Fruit fly (Drosophila melanogaster): ENCODE data around the gene Doc3.

The Doc3 gene

DNA sequence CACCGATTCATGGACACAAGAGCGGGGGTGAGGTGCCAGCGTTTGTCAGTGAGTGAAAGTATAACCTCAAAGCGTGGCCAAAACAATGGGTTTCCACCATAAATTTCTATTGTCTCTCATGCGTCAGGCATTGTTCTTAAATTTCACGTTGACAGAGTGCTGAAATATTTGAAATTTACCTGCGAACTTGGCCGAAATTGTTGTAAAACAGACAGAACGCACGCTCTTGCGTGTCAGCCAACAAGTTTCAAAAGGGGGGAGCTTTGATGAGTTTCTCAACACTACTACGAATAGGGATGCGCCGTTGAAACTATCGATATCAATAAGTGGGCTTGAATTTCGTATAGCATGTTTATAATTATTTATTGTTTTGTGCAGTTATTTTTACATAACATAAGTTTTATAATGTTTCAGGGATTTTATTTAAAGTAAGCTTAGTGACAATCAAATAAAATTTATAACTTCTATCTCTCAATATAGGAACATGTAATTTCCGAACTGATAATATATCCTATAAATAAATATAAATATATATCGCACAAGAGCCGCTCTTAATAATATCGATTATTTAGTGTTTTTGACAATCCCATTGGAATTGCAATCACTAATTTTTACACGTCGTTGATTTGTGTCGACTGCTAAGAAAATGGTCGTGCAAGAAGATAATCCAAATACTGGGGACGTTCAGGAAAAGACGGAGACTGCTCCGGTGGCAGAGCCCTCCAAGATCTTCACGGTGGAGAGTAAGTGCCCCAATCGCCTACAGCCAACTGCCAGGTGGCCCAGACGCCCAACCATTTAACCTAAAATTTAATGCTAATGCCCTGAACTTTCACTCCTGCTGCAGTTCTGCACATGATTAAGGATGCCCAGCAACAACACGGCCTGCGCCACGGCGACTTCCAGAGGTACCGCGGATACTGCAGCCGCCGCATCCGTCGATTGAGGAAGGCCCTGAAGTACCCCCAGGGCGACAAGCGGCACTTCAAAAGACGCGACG lies 30.2 kb upstream of the Doc3 start, which contains the start of the genes pix and Srp68 (continued):
- no peak for TF ChIP-seq CG8944 (GFP tag; optimal IDR thresholded peaks at IDR 0.05)
- no peak for TF ChIP-seq CG11093 (GFP tag; IDR thresholded peaks at IDR 0.05)
- peak; percentile 87 for TF ChIP-seq vnd (GFP tag; IDR thresholded peaks at IDR 0.05; ENCODE audit: partially characterized antibody)
- TF ChIP-seq Sox100B (GFP tag; optimal IDR thresholded peaks at IDR 0.05): no peak
- TF ChIP-seq NFAT (GFP tag; IDR thresholded peaks at IDR 0.05): 0 out of 2 replicates have a peak, but pooled peaks have one; percentile 34
- TF ChIP-seq CG9727 (GFP tag; optimal IDR thresholded peaks at IDR 0.05): peak; percentile 79
- TF ChIP-seq CG9609 (GFP tag; optimal IDR thresholded peaks at IDR 0.05): peak; percentile 33
- no peak for TF ChIP-seq chinmo (GFP tag; IDR thresholded peaks at IDR 0.05; ENCODE audit: partially characterized antibody)
- TF ChIP-seq klu (GFP tag; IDR thresholded peaks at IDR 0.05): peak; percentile 50; the same call in 1 of the 2 replicates
- no peak for TF ChIP-seq Adf1 (GFP tag; IDR thresholded peaks at IDR 0.05)
- peak; percentile 47; the same call in 1 of the 2 replicates for TF ChIP-seq CG6272 (GFP tag; IDR thresholded peaks at IDR 0.05)
- peak; percentile 68 for TF ChIP-seq NfI (GFP tag; optimal IDR thresholded peaks at IDR 0.05)
- peak; percentile 91 for TF ChIP-seq sens (GFP tag)
- peak; percentile 80 for TF ChIP-seq CG34224 (GFP tag; IDR thresholded peaks at IDR 0.05; ENCODE audit: partially characterized antibody)
- peak; percentile 27 for TF ChIP-seq CG17359 (tag; optimal IDR thresholded peaks at IDR 0.05)
- TF ChIP-seq dpn (GFP tag; optimal IDR thresholded peaks at IDR 0.05): peak; percentile 44 to 63
- no peak for TF ChIP-seq CG8281 (tag; optimal IDR thresholded peaks at IDR 0.05)
- TF ChIP-seq stwl (tag; optimal IDR thresholded peaks at IDR 0.05): peak; percentile 54
- peak; percentile 34 for TF ChIP-seq bab2 (GFP tag; optimal IDR thresholded peaks at IDR 0.05)
- TF ChIP-seq Rx (GFP tag; IDR thresholded peaks at IDR 0.05): no peak
- TF ChIP-seq CG5245 (GFP tag; optimal IDR thresholded peaks at IDR 0.05): peak; percentile 18
- peak; percentile 9 for TF ChIP-seq pum (GFP tag; optimal IDR thresholded peaks at IDR 0.05)
- no peak for TF ChIP-seq Doc2 (GFP tag; IDR thresholded peaks at IDR 0.05)
- TF ChIP-seq CG30020 (tag; optimal IDR thresholded peaks at IDR 0.05): peak; percentile 78
- TF ChIP-seq ssp (GFP tag; IDR thresholded peaks at IDR 0.05): no peak
- TF ChIP-seq lmd (GFP tag; IDR thresholded peaks at IDR 0.05): peak; percentile 46
- TF ChIP-seq HHEX (GFP tag; optimal IDR thresholded peaks at IDR 0.05): peak; percentile 44
- peak; percentile 63 for TF ChIP-seq ewg (GFP tag; optimal IDR thresholded peaks at IDR 0.05)
- no peak for TF ChIP-seq CG3065 (GFP tag; optimal IDR thresholded peaks at IDR 0.05)
- peak; percentile 34 for TF ChIP-seq Dad (GFP tag; optimal IDR thresholded peaks at IDR 0.05)
- TF ChIP-seq CG30431 (GFP tag; optimal IDR thresholded peaks at IDR 0.05): peak; percentile 17
- TF ChIP-seq disco-r (GFP tag; optimal IDR thresholded peaks at IDR 0.05): peak; percentile 7
- no peak for TF ChIP-seq dimm (GFP tag; IDR thresholded peaks at IDR 0.05)
- TF ChIP-seq oc (tag; optimal IDR thresholded peaks at IDR 0.05): no peak
- peak; percentile 45 for TF ChIP-seq pzg (GFP tag; optimal IDR thresholded peaks at IDR 0.05)
- TF ChIP-seq CG10431 (GFP tag; optimal IDR thresholded peaks at IDR 0.05): peak; percentile 43
- no peak for TF ChIP-seq E2f1 (GFP tag; IDR thresholded peaks at IDR 0.05)
- peak; percentile 70 for TF ChIP-seq CG13775 (GFP tag; optimal IDR thresholded peaks at IDR 0.05)
- TF ChIP-seq Elba2 (GFP tag; optimal IDR thresholded peaks at IDR 0.05): no peak
- no peak for TF ChIP-seq CG10274 (GFP tag; optimal IDR thresholded peaks at IDR 0.05)
- no peak for TF ChIP-seq Hand (GFP tag; optimal IDR thresholded peaks at IDR 0.05)
- TF ChIP-seq CG9932 (GFP tag; IDR thresholded peaks at IDR 0.05): peak; percentile 77
- 0 out of 3 replicates have a peak, but pooled peaks have one; percentile 48 for TF ChIP-seq ken (GFP tag; IDR thresholded peaks at IDR 0.05)
- peak; percentile 44 for TF ChIP-seq Fer1 (GFP tag; optimal IDR thresholded peaks at IDR 0.05)
- TF ChIP-seq CG2120 (GFP tag; optimal IDR thresholded peaks at IDR 0.05): peak; percentile 76
- TF ChIP-seq Vsx1 (GFP tag; optimal IDR thresholded peaks at IDR 0.05): no peak
- TF ChIP-seq CG18619 (GFP tag; optimal IDR thresholded peaks at IDR 0.05): peak; percentile 50
- TF ChIP-seq nom (GFP tag; optimal IDR thresholded peaks at IDR 0.05): peak; percentile 15

Measured in whole organism, embryonic.